Fruit fly (Drosophila melanogaster): ENCODE results near the gene Oseg1.

The Oseg1 gene

dm6 chr3L:8412725-8413124 lies at the start of gene Oseg1, which contains the start of gene mtrm:
Gene Oseg1 (minus strand): TSS chr3L:8412825.
Gene mtrm (plus strand): TSS chr3L:8413012.
- TF ChIP-seq CG8478 (optimal IDR thresholded peaks at IDR 0.05) (no peak), psq (optimal IDR thresholded peaks at IDR 0.05) (no peak), pan (optimal IDR thresholded peaks at IDR 0.05) (no peak), EcR (GFP tag; optimal IDR thresholded peaks at IDR 0.05) (no peak), Dll (optimal IDR thresholded peaks at IDR 0.05) (no peak), usp (GFP tag; optimal IDR thresholded peaks at IDR 0.05) (no peak)

DNA sequence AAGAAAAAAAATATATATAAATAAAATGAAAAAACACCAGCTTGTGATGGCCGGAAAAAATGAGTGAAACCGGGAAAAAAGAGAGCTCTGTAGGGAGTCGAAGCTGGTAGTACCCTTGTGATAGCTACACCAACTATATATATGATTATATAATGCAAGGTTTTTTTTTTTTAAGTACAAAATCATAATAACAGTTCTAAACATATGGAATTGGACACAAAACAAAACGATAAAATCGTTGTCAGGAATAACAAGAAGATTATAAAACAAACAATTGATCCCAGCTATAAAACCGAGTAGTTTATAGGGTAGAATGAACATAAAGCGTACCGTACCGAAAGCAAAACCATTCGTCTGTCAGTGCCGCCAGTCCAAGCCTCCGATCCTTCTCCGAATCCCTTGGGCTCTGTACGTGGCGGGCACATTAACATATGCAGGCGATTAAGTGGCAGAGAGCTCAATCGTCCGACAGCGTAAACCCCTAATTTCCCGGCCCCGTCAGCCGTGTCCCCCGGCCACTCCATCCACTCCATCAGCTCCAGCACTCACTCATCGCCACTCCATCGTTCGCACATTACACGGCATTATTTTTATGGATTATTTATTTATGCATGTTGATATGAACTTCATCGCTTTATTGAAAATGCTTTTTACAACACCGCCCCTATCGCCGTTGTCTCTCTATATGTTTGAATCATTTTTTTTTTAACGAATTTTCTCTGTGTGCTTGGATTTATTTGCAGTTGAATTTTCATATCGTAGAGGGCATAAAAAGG lies 48.8 kb upstream of the Oseg1 start:
- TF ChIP-seq Dll (optimal IDR thresholded peaks at IDR 0.05) (no peak), pan (optimal IDR thresholded peaks at IDR 0.05) (peak; percentile 65), psq (optimal IDR thresholded peaks at IDR 0.05) (no peak), EcR (GFP tag; optimal IDR thresholded peaks at IDR 0.05) (no peak), CG8478 (optimal IDR thresholded peaks at IDR 0.05) (no peak)

dm6 chr3L:8460050-8460878 lies 47.6 kb upstream of the Oseg1 start:
- TF ChIP-seq Dll (optimal IDR thresholded peaks at IDR 0.05), result no peak
- TF ChIP-seq EcR (GFP tag; optimal IDR thresholded peaks at IDR 0.05), result no peak
- TF ChIP-seq psq (optimal IDR thresholded peaks at IDR 0.05), result no peak
- no peak for TF ChIP-seq usp (GFP tag; optimal IDR thresholded peaks at IDR 0.05)
- no peak for TF ChIP-seq CG8478 (optimal IDR thresholded peaks at IDR 0.05)
- no peak for TF ChIP-seq pan (optimal IDR thresholded peaks at IDR 0.05)

dm6 chr3L:8459615-8460004 lies 47.0 kb upstream of the Oseg1 start:
- no peak for TF ChIP-seq CG8478 (optimal IDR thresholded peaks at IDR 0.05)
- no peak for TF ChIP-seq EcR (GFP tag; optimal IDR thresholded peaks at IDR 0.05)
- no peak for TF ChIP-seq Dll (optimal IDR thresholded peaks at IDR 0.05)
- no peak for TF ChIP-seq psq (optimal IDR thresholded peaks at IDR 0.05)
- TF ChIP-seq usp (GFP tag; optimal IDR thresholded peaks at IDR 0.05), result no peak
- no peak for TF ChIP-seq pan (optimal IDR thresholded peaks at IDR 0.05)

- no peak for TF ChIP-seq pan (optimal IDR thresholded peaks at IDR 0.05)
Observed at dm6 chr3L:8458767-8459614, 46.4 kb upstream of the Oseg1 start.

DNA sequence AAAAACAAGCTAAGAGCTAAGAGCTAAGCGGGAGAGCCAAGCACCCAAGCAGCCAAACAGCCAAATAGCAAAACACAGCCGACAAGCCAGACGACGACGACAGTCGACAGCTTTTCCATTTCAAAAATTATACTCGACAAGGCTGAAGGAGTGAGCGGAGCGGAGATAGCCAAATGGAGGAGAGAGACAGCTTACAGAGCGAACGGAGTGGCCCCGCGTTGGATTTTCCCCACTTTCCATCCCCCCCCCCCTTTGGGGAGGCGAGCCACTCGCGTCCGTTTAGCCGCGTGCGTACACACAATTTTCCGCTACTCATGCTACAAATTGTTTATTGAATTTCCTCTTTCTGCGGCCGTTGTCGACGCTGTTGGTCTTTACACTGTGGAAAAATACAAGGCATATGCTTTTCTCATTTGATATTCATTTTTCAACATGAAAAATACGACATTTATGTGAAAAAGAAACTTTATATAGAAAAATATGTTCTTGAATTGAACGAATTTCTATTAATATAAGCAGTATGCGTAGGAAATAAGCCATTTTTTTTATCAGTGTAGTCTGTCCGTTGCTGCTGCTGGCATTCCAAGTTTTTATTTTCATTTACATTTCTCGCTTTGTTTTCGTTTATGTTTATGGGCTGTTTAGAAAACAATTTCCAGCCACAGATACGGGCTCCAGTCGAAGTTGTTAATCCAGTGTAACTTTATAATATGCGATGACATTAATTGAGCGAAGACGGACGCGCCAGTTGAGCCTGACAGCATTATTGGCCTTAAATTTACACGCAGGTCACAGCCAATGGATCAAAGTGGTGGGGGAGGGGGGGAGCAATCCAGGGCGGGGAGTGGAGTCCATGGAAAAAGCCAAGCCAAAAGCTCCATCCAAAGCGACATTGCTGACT lies 45.5 kb upstream of the Oseg1 start:
- TF ChIP-seq usp (GFP tag; optimal IDR thresholded peaks at IDR 0.05) (no peak), EcR (GFP tag; optimal IDR thresholded peaks at IDR 0.05) (no peak), CG8478 (optimal IDR thresholded peaks at IDR 0.05) (no peak), Dll (optimal IDR thresholded peaks at IDR 0.05) (no peak), psq (optimal IDR thresholded peaks at IDR 0.05) (no peak), pan (optimal IDR thresholded peaks at IDR 0.05) (no peak)

DNA sequence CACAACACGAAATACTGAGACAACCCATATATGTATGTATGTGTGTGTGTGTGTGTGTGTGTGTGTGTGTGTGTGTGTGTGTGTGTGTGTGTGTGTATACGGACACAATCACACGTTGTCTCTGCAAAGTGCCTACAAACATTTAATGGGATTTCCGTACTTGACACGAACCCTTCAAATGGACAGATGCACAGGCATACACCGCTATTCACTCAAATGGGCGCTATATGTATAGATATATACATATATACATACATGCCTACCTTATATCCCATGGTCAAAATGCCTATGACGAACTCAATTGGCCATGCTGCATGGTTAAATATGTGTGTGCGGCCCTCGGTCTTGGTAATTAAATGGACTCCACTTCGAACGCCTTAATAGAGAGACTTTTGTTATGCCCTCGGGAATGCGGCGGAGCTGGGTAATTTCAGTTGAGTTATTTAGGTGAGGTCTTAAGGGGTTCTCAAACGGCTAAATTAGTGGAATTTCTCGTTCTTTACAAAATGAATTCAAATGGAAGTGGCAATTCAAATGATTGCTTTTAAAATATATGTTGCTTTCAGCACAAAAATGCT lies 43.9 kb upstream of the Oseg1 start:
- TF ChIP-seq Dll (optimal IDR thresholded peaks at IDR 0.05) (no peak), usp (GFP tag; optimal IDR thresholded peaks at IDR 0.05) (no peak)

dm6 chr3L:8455015-8455908 lies 42.6 kb upstream of the Oseg1 start:
- TF ChIP-seq CG8478 (optimal IDR thresholded peaks at IDR 0.05) (peak; percentile 9), usp (GFP tag; optimal IDR thresholded peaks at IDR 0.05) (no peak), EcR (GFP tag; optimal IDR thresholded peaks at IDR 0.05) (peak in 1 of 2 experiments; percentile 19)

- TF ChIP-seq usp (GFP tag; optimal IDR thresholded peaks at IDR 0.05), result no peak
- TF ChIP-seq Dll (optimal IDR thresholded peaks at IDR 0.05), result no peak
- no peak for TF ChIP-seq psq (optimal IDR thresholded peaks at IDR 0.05)
- TF ChIP-seq EcR (GFP tag; optimal IDR thresholded peaks at IDR 0.05), result no peak
- no peak for TF ChIP-seq CG8478 (optimal IDR thresholded peaks at IDR 0.05)
- TF ChIP-seq pan (optimal IDR thresholded peaks at IDR 0.05), result no peak
Observed at dm6 chr3L:8453443-8454360, 41.1 kb upstream of the Oseg1 start.

Data from whole organism.